Fruit fly (Drosophila melanogaster) whole organism, embryonic: ENCODE results near the gene Csk.

Experiments used
- Abd-B ChIP-seq: fragments of 200-800 bp; sonication (Bioruptor generic); optimal IDR thresholded peaks from 2 replicates; lab custom pipeline; 2018; ENCODE audit warnings: missing biosample characterization, mild to moderate bottlenecking, missing genetic modification characterization, moderate library complexity
- Asciz ChIP-seq: fragments of 200-800 bp; sonication (Bioruptor generic); optimal IDR thresholded peaks from 2 replicates; lab custom pipeline; 2017; ENCODE audit warnings: missing biosample characterization, mild to moderate bottlenecking, missing genetic modification characterization, missing genetic modification reagents
- Blimp-1 ChIP-seq: fragments of 200-800 bp; sonication (Bioruptor generic); optimal IDR thresholded peaks from 3 replicates; lab custom pipeline; 2018; ENCODE audit warnings: missing biosample characterization, missing genetic modification characterization, mild to moderate bottlenecking, moderate library complexity, missing genetic modification reagents
- CG11504 ChIP-seq: fragments of 200-800 bp; sonication (Bioruptor generic); optimal IDR thresholded peaks from 3 replicates; lab custom pipeline; 2019; ENCODE audit warnings: missing biosample characterization, mild to moderate bottlenecking, missing genetic modification characterization, moderate library complexity
- CG11723 ChIP-seq: fragments of 200-800 bp; sonication (Bioruptor generic); optimal IDR thresholded peaks from 2 replicates; lab custom pipeline; 2017; ENCODE audit warnings: missing biosample characterization, mild to moderate bottlenecking, missing genetic modification characterization
- CG12071 ChIP-seq: fragments of 200-800 bp; sonication (Bioruptor generic); optimal IDR thresholded peaks from 3 replicates; lab custom pipeline; 2018; ENCODE audit warnings: missing biosample characterization, mild to moderate bottlenecking, missing genetic modification characterization
- CG14860 ChIP-seq: fragments of 200-800 bp; sonication (Bioruptor generic); IDR thresholded peaks from 3 replicates; pipeline ENCODE4 v1.3.6; 2022; ENCODE audit warnings: missing biosample characterization, missing genetic modification characterization; ENCODE audit not compliant: partially characterized antibody
- CG15514 ChIP-seq: fragments of 200-800 bp; sonication (Bioruptor generic); optimal IDR thresholded peaks from 3 replicates; lab custom pipeline; 2017; ENCODE audit warnings: missing biosample characterization, missing genetic modification characterization, mild to moderate bottlenecking, moderate library complexity, missing genetic modification reagents
- CG17328 ChIP-seq: fragments of 200-800 bp; sonication (Bioruptor generic); IDR thresholded peaks from 2 replicates; pipeline ENCODE4 v1.3.6; 2022; ENCODE audit warnings: missing biosample characterization, missing genetic modification characterization
- CG30431 ChIP-seq: fragments of 200-800 bp; sonication (Bioruptor generic); optimal IDR thresholded peaks from 2 replicates; lab custom pipeline; 2017; ENCODE audit warnings: missing biosample characterization, missing genetic modification characterization
- CG3726 ChIP-seq: fragments of 200-800 bp; sonication (Bioruptor generic); IDR thresholded peaks from 3 replicates; pipeline ENCODE4, ENCODE4 v1.3.6; 2022; ENCODE audit warnings: missing biosample characterization, missing genetic modification characterization
- CG42726 ChIP-seq: fragments of 200-800 bp; sonication (Bioruptor generic); IDR thresholded peaks from 2 replicates; pipeline ENCODE4 v1.3.6; 2022; ENCODE audit warnings: missing biosample characterization, missing genetic modification characterization; ENCODE audit not compliant: partially characterized antibody
- CG4617 ChIP-seq: fragments of 200-800 bp; sonication (Bioruptor generic); optimal IDR thresholded peaks from 3 replicates; lab custom pipeline; 2016; ENCODE audit warnings: missing biosample characterization, missing genetic modification characterization, borderline replicate concordance
- CG6175 ChIP-seq: fragments of 200-800 bp; sonication (Bioruptor generic); IDR thresholded peaks from 3 replicates; pipeline ENCODE4 v1.3.6; 2022; ENCODE audit warnings: missing biosample characterization, missing genetic modification characterization
- CG7372 ChIP-seq: fragments of 200-800 bp; sonication (Bioruptor generic); IDR thresholded peaks from 2 replicates; pipeline ENCODE4 v1.3.6; 2022; ENCODE audit warnings: missing biosample characterization, missing genetic modification characterization
- CG7963 ChIP-seq: fragments of 200-800 bp; sonication (Bioruptor generic); IDR thresholded peaks from 3 replicates; pipeline ENCODE4 v1.3.6; 2022; ENCODE audit warnings: missing biosample characterization, missing genetic modification characterization; ENCODE audit not compliant: partially characterized antibody
- Camta ChIP-seq: fragments of 200-800 bp; sonication (Bioruptor generic); optimal IDR thresholded peaks from 2 replicates; lab custom pipeline; 2016; ENCODE audit warnings: missing biosample characterization, missing genetic modification characterization
- Chrac-16 ChIP-seq: fragments of 200-800 bp; sonication (Bioruptor generic); optimal IDR thresholded peaks from 3 replicates; lab custom pipeline; 2016; ENCODE audit warnings: missing biosample characterization, missing genetic modification characterization
- D ChIP-seq, 2 experiments: fragments of 200-800 bp in 1 of 2; fragments of >200 bp in 1 of 2; sonication (Bioruptor generic) in 1 of 2; optimal IDR thresholded peaks; 2 replicates in 1 of 2; 3 replicates in 1 of 2; lab custom pipeline; 2017; ENCODE audit warnings: mild to moderate bottlenecking in 1 of 2, missing biosample characterization in 1 of 2, missing genetic modification characterization in 1 of 2, missing genetic modification reagents in 1 of 2
- Dek ChIP-seq: fragments of 200-800 bp; sonication (Bioruptor generic); optimal IDR thresholded peaks from 3 replicates; lab custom pipeline; 2019; ENCODE audit warnings: missing biosample characterization, mild to moderate bottlenecking, missing genetic modification characterization, moderate library complexity
- HLH4C ChIP-seq: fragments of 200-800 bp; sonication (Bioruptor generic); IDR thresholded peaks from 3 replicates; pipeline ENCODE4 v1.3.6; 2022; ENCODE audit warnings: missing biosample characterization, missing genetic modification characterization; ENCODE audit not compliant: partially characterized antibody
- HLHmδ ChIP-seq: fragments of 200-800 bp; sonication (Bioruptor generic); optimal IDR thresholded peaks from 2 replicates; lab custom pipeline; 2018; ENCODE audit warnings: missing biosample characterization, mild to moderate bottlenecking, missing genetic modification characterization, moderate library complexity
- Hr39 ChIP-seq: fragments of >200 bp; optimal IDR thresholded peaks from 2 replicates; lab custom pipeline; 2017
- Hr78 ChIP-seq, 2 experiments: fragments of 200-800 bp in 1 of 2; fragments of >200 bp in 1 of 2; sonication (Bioruptor generic) in 1 of 2; optimal IDR thresholded peaks; 2 replicates each; lab custom pipeline; 2017 to 2019; ENCODE audit warnings: missing biosample characterization in 2 of 2, missing genetic modification characterization in 2 of 2, mild to moderate bottlenecking in 1 of 2, moderate library complexity in 1 of 2
- MESR4 ChIP-seq: fragments of 200-800 bp; sonication (Bioruptor generic); optimal IDR thresholded peaks from 2 replicates; lab custom pipeline; 2018; ENCODE audit warnings: missing biosample characterization, mild to moderate bottlenecking, missing genetic modification characterization, moderate library complexity
- Max ChIP-seq: fragments of 200-800 bp; sonication (Bioruptor generic); optimal IDR thresholded peaks from 2 replicates; lab custom pipeline; 2016; ENCODE audit warnings: missing biosample characterization, mild to moderate bottlenecking, missing genetic modification characterization
- Mes4 ChIP-seq: fragments of 200-800 bp; sonication (Bioruptor generic); optimal IDR thresholded peaks from 2 replicates; lab custom pipeline; 2016; ENCODE audit warnings: missing biosample characterization, missing genetic modification characterization
- Opbp ChIP-seq: fragments of 200-800 bp; sonication (Bioruptor generic); IDR thresholded peaks from 3 replicates; pipeline ENCODE4 v1.3.6; 2022; ENCODE audit warnings: missing biosample characterization, missing genetic modification characterization; ENCODE audit not compliant: partially characterized antibody
- Sox100B ChIP-seq: fragments of 200-800 bp; sonication (Bioruptor generic); optimal IDR thresholded peaks from 3 replicates; lab custom pipeline; 2018; ENCODE audit warnings: missing biosample characterization, mild to moderate bottlenecking, missing genetic modification characterization
- amos ChIP-seq: fragments of 200-800 bp; sonication (Bioruptor generic); IDR thresholded peaks from 2 replicates; pipeline ENCODE4 v1.3.6; 2022; ENCODE audit warnings: missing biosample characterization, missing genetic modification characterization; ENCODE audit not compliant: partially characterized antibody
- btn ChIP-seq: fragments of 200-800 bp; sonication (Bioruptor generic); optimal IDR thresholded peaks from 2 replicates; lab custom pipeline; 2016; ENCODE audit warnings: missing biosample characterization, missing genetic modification characterization
- cg ChIP-seq: fragments of 200-800 bp; sonication (Bioruptor generic); optimal IDR thresholded peaks from 3 replicates; lab custom pipeline; 2019; ENCODE audit warnings: missing biosample characterization, mild to moderate bottlenecking, missing genetic modification characterization, moderate library complexity
- chinmo ChIP-seq: fragments of 200-800 bp; sonication (Bioruptor generic); IDR thresholded peaks from 4 replicates; pipeline ENCODE4 v1.3.6; 2022; ENCODE audit warnings: missing biosample characterization, missing genetic modification characterization; ENCODE audit not compliant: partially characterized antibody
- dm ChIP-seq: fragments of 200-800 bp; sonication (Bioruptor generic); optimal IDR thresholded peaks from 3 replicates; lab custom pipeline; 2016; ENCODE audit warnings: missing biosample characterization, missing genetic modification characterization
- en ChIP-seq: fragments of 200-800 bp; sonication (Bioruptor generic); optimal IDR thresholded peaks from 2 replicates; lab custom pipeline; 2016; ENCODE audit warnings: missing biosample characterization, missing genetic modification characterization
- gro ChIP-seq: fragments of 200-800 bp; sonication (Bioruptor generic); optimal IDR thresholded peaks from 2 replicates; lab custom pipeline; 2016; ENCODE audit warnings: missing biosample characterization, missing genetic modification characterization
- hbn ChIP-seq: fragments of 200-800 bp; sonication (Bioruptor generic); IDR thresholded peaks from 2 replicates; pipeline ENCODE4 v1.3.6; 2022; ENCODE audit warnings: missing biosample characterization, missing genetic modification characterization; ENCODE audit not compliant: partially characterized antibody
- inv ChIP-seq: fragments of 200-800 bp; sonication (Bioruptor generic); IDR thresholded peaks from 2 replicates; pipeline ENCODE4 v1.3.6; 2022; ENCODE audit warnings: missing biosample characterization, missing genetic modification characterization; ENCODE audit not compliant: partially characterized antibody
- kni ChIP-seq: fragments of 200-800 bp; sonication (Bioruptor generic); optimal IDR thresholded peaks from 3 replicates; lab custom pipeline; 2017; ENCODE audit warnings: mild to moderate bottlenecking, missing biosample characterization, missing genetic modification reagents, missing genetic modification characterization
- lmd ChIP-seq: fragments of 200-800 bp; sonication (Bioruptor generic); IDR thresholded peaks from 2 replicates; pipeline ENCODE4 v1.3.6; 2022; ENCODE audit warnings: missing biosample characterization, missing genetic modification characterization
- mam ChIP-seq: fragments of 200-800 bp; sonication (Bioruptor generic); optimal IDR thresholded peaks from 3 replicates; lab custom pipeline; 2016; ENCODE audit warnings: missing biosample characterization, missing genetic modification characterization
- mld ChIP-seq: fragments of 200-800 bp; sonication (Bioruptor generic); IDR thresholded peaks from 3 replicates; pipeline ENCODE4 v1.3.6; 2022; ENCODE audit warnings: missing biosample characterization, missing genetic modification characterization; ENCODE audit not compliant: partially characterized antibody
- nau ChIP-seq: fragments of 200-800 bp; sonication (Bioruptor generic); optimal IDR thresholded peaks from 3 replicates; lab custom pipeline; 2017; ENCODE audit warnings: missing biosample characterization, mild to moderate bottlenecking, missing genetic modification characterization, missing genetic modification reagents
- nerfin-2 ChIP-seq: fragments of 200-800 bp; sonication (Bioruptor generic); IDR thresholded peaks from 2 replicates; pipeline ENCODE4 v1.3.6; 2022; ENCODE audit warnings: missing biosample characterization, missing genetic modification characterization; ENCODE audit not compliant: partially characterized antibody
- oc ChIP-seq: fragments of 200-800 bp; sonication (Bioruptor generic); optimal IDR thresholded peaks from 2 replicates; lab custom pipeline; 2018; ENCODE audit warnings: missing biosample characterization, mild to moderate bottlenecking, missing genetic modification characterization, moderate library complexity
- pita ChIP-seq: fragments of 200-800 bp; sonication (Bioruptor generic); optimal IDR thresholded peaks from 2 replicates; lab custom pipeline; 2017; ENCODE audit warnings: missing biosample characterization, mild to moderate bottlenecking, missing genetic modification characterization
- pzg ChIP-seq: fragments of 200-800 bp; sonication (Bioruptor generic); optimal IDR thresholded peaks from 3 replicates; lab custom pipeline; 2018; ENCODE audit warnings: missing biosample characterization, mild to moderate bottlenecking, missing genetic modification characterization, moderate library complexity
- ranshi ChIP-seq: fragments of 200-800 bp; sonication (Bioruptor generic); IDR thresholded peaks from 2 replicates; pipeline ENCODE4 v1.3.6; 2022; ENCODE audit warnings: missing biosample characterization, missing genetic modification characterization
- stwl ChIP-seq: fragments of 200-800 bp; sonication (Bioruptor generic); optimal IDR thresholded peaks from 3 replicates; lab custom pipeline; 2018; ENCODE audit warnings: missing biosample characterization, mild to moderate bottlenecking, missing genetic modification characterization, moderate library complexity

The Csk gene

DNA sequence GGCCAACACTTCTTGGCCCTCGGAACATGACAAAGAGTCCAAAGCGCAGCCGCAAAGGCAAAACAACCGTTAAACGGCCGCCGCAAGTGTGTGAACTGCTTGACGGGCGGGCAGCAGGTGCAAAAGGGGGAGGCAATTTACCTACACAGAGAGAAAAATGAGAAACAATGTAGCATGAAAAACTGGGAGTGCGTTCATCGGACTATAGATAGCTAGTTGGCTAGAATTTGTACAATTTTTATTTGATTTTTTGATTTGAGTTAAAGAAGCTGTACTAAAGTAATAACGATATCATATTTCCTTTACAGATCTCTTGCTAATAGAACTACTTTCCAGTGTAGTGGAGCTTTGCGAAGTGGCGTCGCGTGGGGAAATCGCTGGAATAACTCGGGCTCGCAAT, 55.0 kb downstream of the Csk start (continued):
- TF ChIP-seq CG11504 = no peak
- peak; percentile 11 for TF ChIP-seq kni
- no peak for TF ChIP-seq dm
- TF ChIP-seq CG3726 (GFP tag; lab: Robert Waterston, UW) = no peak
- TF ChIP-seq Asciz = no peak
- no peak for TF ChIP-seq Hr39 (lab: Kevin White, UChicago)
- TF ChIP-seq pita (GFP tag; lab: Kevin White, UChicago) = no peak
- no peak for TF ChIP-seq Camta (GFP tag; lab: Kevin White, UChicago)
- no peak for TF ChIP-seq Mes4
- TF ChIP-seq amos = no peak
- TF ChIP-seq lmd (GFP tag; lab: Robert Waterston, UW) = peak; percentile 8; the same call in 1 of the 2 replicates
- no peak for TF ChIP-seq CG7963 (GFP tag; lab: Robert Waterston, UW)
- no peak for TF ChIP-seq CG12071
- TF ChIP-seq nau (GFP tag; lab: Kevin White, UChicago) = no peak
- TF ChIP-seq CG11723 = no peak
- no peak for TF ChIP-seq Sox100B (GFP tag; lab: Kevin White, UChicago)
- no peak for TF ChIP-seq gro
- peak; percentile 20; the same call in 1 of the 2 replicates for TF ChIP-seq CG17328 (GFP tag; lab: Robert Waterston, UW)
- TF ChIP-seq Max = no peak
- TF ChIP-seq CG7372 = no peak
- TF ChIP-seq Hr78 (GFP tag; optimal IDR thresholded peaks at IDR 0.05; lab: Kevin White, UChicago) = no peak
- no peak for TF ChIP-seq HLHmδ (GFP tag; lab: Kevin White, UChicago)
- TF ChIP-seq en (GFP tag; lab: Kevin White, UChicago) = no peak
- no peak for TF ChIP-seq Dek (tag; lab: Kevin White, UChicago)
- no peak for TF ChIP-seq chinmo
- peak; percentile 5 for TF ChIP-seq CG30431 (GFP tag; lab: Kevin White, UChicago)
- no peak for TF ChIP-seq Blimp-1 (GFP tag; lab: Kevin White, UChicago)
- TF ChIP-seq ranshi = no peak

- peak; percentile 88 for TF ChIP-seq hbn (GFP tag; lab: Robert Waterston, UW)
- no peak for TF ChIP-seq CG6175
- TF ChIP-seq chinmo = peak; percentile 84; the same call in 3 of the 4 replicates
- TF ChIP-seq btn (GFP tag; lab: Kevin White, UChicago) = no peak
- TF ChIP-seq stwl = peak; percentile 73
- TF ChIP-seq CG14860 (GFP tag; lab: Robert Waterston, UW) = peak; percentile 72
- TF ChIP-seq Opbp = peak; percentile 86; the same call in 2 of the 3 replicates
- no peak for TF ChIP-seq mam
- peak; percentile 90 for TF ChIP-seq pzg (GFP tag; lab: Kevin White, UChicago)
- TF ChIP-seq nerfin-2 (GFP tag; lab: Robert Waterston, UW) = 0 out of 2 replicates have a peak, but pooled peaks have one; percentile 41
- no peak for TF ChIP-seq Abd-B (GFP tag; lab: Kevin White, UChicago)
- TF ChIP-seq CG4617 = peak; percentile 72
- no peak for TF ChIP-seq Chrac-16 (GFP tag; lab: Kevin White, UChicago)
- peak; percentile 69 for TF ChIP-seq inv (GFP tag; lab: Robert Waterston, UW)
- TF ChIP-seq oc (tag; lab: Kevin White, UChicago) = peak; percentile 91
- TF ChIP-seq MESR4 = peak; percentile 82
- TF ChIP-seq CG42726 (GFP tag; lab: Robert Waterston, UW) = peak; percentile 89
- peak; percentile 75 for TF ChIP-seq HLH4C
- peak; percentile 71; the same call in 2 of the 3 replicates for TF ChIP-seq mld
- TF ChIP-seq D (optimal IDR thresholded peaks at IDR 0.05; lab: Kevin White, UChicago) = peak; percentile 56
- TF ChIP-seq D (GFP tag; optimal IDR thresholded peaks at IDR 0.05; lab: Kevin White, UChicago) = no peak
- peak; percentile 57 for TF ChIP-seq CG15514 (GFP tag; lab: Kevin White, UChicago)
- TF ChIP-seq cg (GFP tag; lab: Kevin White, UChicago) = peak; percentile 50
These were observed 60.6 kb downstream of the Csk start, which contains the start of gene CG6791 for dm6 chr3R:11589764-11590358. Gene CG6791 (minus strand): TSS chr3R:11590146.
